Worm (Caenorhabditis elegans): ENCODE measurements around the gene K07C5.9.

The K07C5.9 gene

ce11 chrV:10371177-10371576 is 21.2 kb upstream of the K07C5.9 start:
- TF ChIP-seq F10B5.3 (tag; optimal IDR thresholded peaks at IDR 0.05) (no peak), jun-1 (tag; optimal IDR thresholded peaks at IDR 0.05) (no peak), hmg-1.1 (GFP tag; IDR thresholded peaks at IDR 0.05) (no peak), lin-39 (tag; optimal IDR thresholded peaks at IDR 0.05) (no peak), ZK546.5 (tag; optimal IDR thresholded peaks at IDR 0.05) (no peak), dpl-1 (GFP tag; optimal IDR thresholded peaks at IDR 0.05) (no peak), Y75B8A.6 (GFP tag; IDR thresholded peaks at IDR 0.05) (no peak), nhr-25 (tag; optimal IDR thresholded peaks at IDR 0.05; ENCODE audit: borderline replicate concordance, insufficient read depth) (no peak), hlh-11 (tag; optimal IDR thresholded peaks at IDR 0.05) (peak; percentile 86), lin-38 (GFP tag; IDR thresholded peaks at IDR 0.05) (no peak), fkh-10 (GFP tag; optimal IDR thresholded peaks at IDR 0.05) (no peak), mes-2 (tag; optimal IDR thresholded peaks at IDR 0.05; ENCODE audit: poor library complexity, severe bottlenecking) (no peak), egl-43 (GFP tag; IDR thresholded peaks at IDR 0.05) (no peak), rbr-2 (tag; optimal IDR thresholded peaks at IDR 0.05) (no peak), ceh-82 (tag; optimal IDR thresholded peaks at IDR 0.05) (no peak), php-3 (GFP tag; IDR thresholded peaks at IDR 0.05) (0 out of 2 replicates have a peak, but pooled peaks have one; percentile 33), skn-1 (tag; optimal IDR thresholded peaks at IDR 0.05) (no peak), unc-62 (GFP tag; optimal IDR thresholded peaks at IDR 0.05 in 1 of 2) (peak in 1 of 2 experiments; percentile 42), unc-62 (tag; optimal IDR thresholded peaks at IDR 0.05) (no peak), zfp-3 (GFP tag; conservative IDR thresholded peaks at IDR 0.05) (0 out of 2 replicates have a peak, but pooled peaks have one; percentile 29), nhr-237 (tag; optimal IDR thresholded peaks at IDR 0.05) (no peak), lir-3 (tag; optimal IDR thresholded peaks at IDR 0.05) (no peak), tag-97 (GFP tag; IDR thresholded peaks at IDR 0.05) (no peak), lin-29 (GFP tag; IDR thresholded peaks at IDR 0.05) (no peak), fos-1 (tag; optimal IDR thresholded peaks at IDR 0.05) (no peak), F37D6.2 (tag; optimal IDR thresholded peaks at IDR 0.05) (no peak), set-16 (GFP tag; IDR thresholded peaks at IDR 0.05) (no peak), madf-9 (GFP tag; conservative IDR thresholded peaks at IDR 0.05) (no peak), zip-11 (GFP tag; IDR thresholded peaks at IDR 0.05) (no peak), spr-3 (GFP tag; optimal IDR thresholded peaks at IDR 0.05) (no peak), nhr-48 (tag; optimal IDR thresholded peaks at IDR 0.05) (peak; percentile 67), ceh-32 (tag; optimal IDR thresholded peaks at IDR 0.05; ENCODE audit: poor library complexity) (no peak), dve-1 (tag; optimal IDR thresholded peaks at IDR 0.05; ENCODE audit: insufficient read depth) (peak; percentile 89), arid-1 (GFP tag; conservative IDR thresholded peaks at IDR 0.05) (no peak), ceh-28 (tag; optimal IDR thresholded peaks at IDR 0.05) (no peak), nhr-28 (tag; optimal IDR thresholded peaks at IDR 0.05) (peak; percentile 100), snpc-4 (tag; optimal IDR thresholded peaks at IDR 0.05) (no peak), hlh-30 (tag; optimal IDR thresholded peaks at IDR 0.05; ENCODE audit: insufficient read depth) (peak; percentile 82), F44E2.7 (GFP tag; IDR thresholded peaks at IDR 0.05) (no peak), ces-1 (GFP tag; optimal IDR thresholded peaks at IDR 0.05) (no peak), mxl-3 (GFP tag; optimal IDR thresholded peaks at IDR 0.05) (peak; percentile 72), mep-1 (tag; optimal IDR thresholded peaks at IDR 0.05) (peak; percentile 33), lin-13 (GFP tag; optimal IDR thresholded peaks at IDR 0.05) (no peak), ZK337.2 (GFP tag; IDR thresholded peaks at IDR 0.05) (no peak), aly-2 (tag; optimal IDR thresholded peaks at IDR 0.05) (no peak), lim-7 (GFP tag; IDR thresholded peaks at IDR 0.05) (no peak), ceh-44 (GFP tag; IDR thresholded peaks at IDR 0.05) (no peak), mdt-29 (GFP tag; IDR thresholded peaks at IDR 0.05) (no peak), Y105C5A.15 (GFP tag; IDR thresholded peaks at IDR 0.05) (no peak), nhr-111 (GFP tag; optimal IDR thresholded peaks at IDR 0.05) (no peak), nhr-11 (tag; optimal IDR thresholded peaks at IDR 0.05) (no peak), ztf-7 (tag; optimal IDR thresholded peaks at IDR 0.05) (no peak)
